Worm (Caenorhabditis elegans) whole organism, L4/young adult: ENCODE results near the gene R08C7.8.

ENCODE experiments used
- W03F9.2 ChIP-seq: fragments of 150-350 bp; optimal IDR thresholded peaks from 2 replicates; lab custom pipeline; 2014; ENCODE audit warnings: missing biosample characterization, missing genetic modification characterization
- dao-5 ChIP-seq: sonication (generic microtip); optimal IDR thresholded peaks from 2 replicates; lab custom pipeline; 2016; ENCODE audit warnings: missing genotype, missing genetic modification characterization, moderate library complexity, missing compliant biosample characterization
- him-1 ChIP-seq: sonication (generic microtip); optimal IDR thresholded peaks from 2 replicates; lab custom pipeline; 2016; ENCODE audit warnings: missing genotype, missing genetic modification reagents, missing genetic modification characterization, missing compliant biosample characterization

- no peak for TF ChIP-seq him-1 (tag; lab: Kevin White, UChicago)
- no peak for TF ChIP-seq W03F9.2 (tag; lab: Kevin White, UChicago)
- no peak for TF ChIP-seq dao-5
Measured at ce11 chrIV:4481298-4481697, 47.0 kb upstream of the R08C7.8 start.
